Worm (Caenorhabditis elegans): ENCODE data around the gene ptr-20.

DNA sequence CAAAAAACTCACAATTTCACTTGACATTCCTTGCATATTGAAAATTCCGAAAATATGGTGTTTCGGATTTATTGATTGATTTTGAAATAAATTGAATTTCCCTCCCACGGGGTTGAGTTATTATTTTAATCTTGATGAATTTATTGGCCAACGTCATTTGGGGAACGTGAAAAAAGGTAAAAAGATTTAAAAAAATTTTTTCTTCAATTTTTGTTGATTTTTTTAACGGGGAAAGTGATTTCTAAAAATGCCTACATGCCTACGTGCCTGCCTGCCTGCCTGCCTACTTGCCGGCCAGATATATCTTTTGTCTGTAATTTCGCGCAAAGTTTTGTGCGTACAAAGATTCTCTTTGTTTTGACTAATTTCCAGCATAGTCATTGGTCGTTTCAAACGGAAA lies 23.6 kb upstream of the ptr-20 start, which contains the start of gene Y53F4B.24:
- TF ChIP-seq fos-1 (tag; optimal IDR thresholded peaks at IDR 0.05): no peak
- TF ChIP-seq lin-13 (GFP tag; optimal IDR thresholded peaks at IDR 0.05): no peak
- TF ChIP-seq ama-1 (optimal IDR thresholded peaks at IDR 0.05): no peak
- no peak for TF ChIP-seq madf-5 (GFP tag; IDR thresholded peaks at IDR 0.05)
- TF ChIP-seq mep-1 (tag; optimal IDR thresholded peaks at IDR 0.05): no peak
- no peak for TF ChIP-seq ceh-32 (tag; optimal IDR thresholded peaks at IDR 0.05; ENCODE audit: poor library complexity)
- no peak for TF ChIP-seq zip-11 (GFP tag; IDR thresholded peaks at IDR 0.05)
- no peak for TF ChIP-seq R02D3.7 (tag; optimal IDR thresholded peaks at IDR 0.05)
- TF ChIP-seq nhr-6 (tag; optimal IDR thresholded peaks at IDR 0.05): no peak

Measured in whole organism, L4 larva.